Fruit fly (Drosophila melanogaster) whole organism, prepupa: ENCODE measurements around the gene miple1.

Experiments
- Blimp-1 ChIP-seq: fragments of 200-800 bp; sonication (Bioruptor generic); optimal IDR thresholded peaks from 3 replicates; lab custom pipeline; 2017; ENCODE audit warnings: missing biosample characterization, missing genetic modification characterization, mild to moderate bottlenecking, moderate library complexity, missing genetic modification reagents
- CG16779 ChIP-seq: fragments of 200-800 bp; sonication (Bioruptor generic); optimal IDR thresholded peaks from 3 replicates; lab custom pipeline; 2017; ENCODE audit warnings: missing biosample characterization, mild to moderate bottlenecking, missing genetic modification characterization
- CG3032 ChIP-seq: fragments of 200-800 bp; optimal IDR thresholded peaks from 2 replicates; lab custom pipeline; 2019; ENCODE audit warnings: missing biosample characterization, mild to moderate bottlenecking, missing genetic modification characterization, moderate library complexity
- CG7368 ChIP-seq: fragments of 200-800 bp; sonication (Bioruptor generic); optimal IDR thresholded peaks from 3 replicates; lab custom pipeline; 2016; ENCODE audit warnings: missing biosample characterization, missing genetic modification characterization
- fd85E ChIP-seq: fragments of 200-800 bp; sonication (Bioruptor generic); optimal IDR thresholded peaks from 3 replicates; lab custom pipeline; 2016; ENCODE audit warnings: missing biosample characterization, missing genetic modification characterization
- net ChIP-seq: fragments of 200-800 bp; sonication (Bioruptor generic); optimal IDR thresholded peaks from 3 replicates; lab custom pipeline; 2016; ENCODE audit warnings: missing biosample characterization, missing genetic modification characterization

DNA sequence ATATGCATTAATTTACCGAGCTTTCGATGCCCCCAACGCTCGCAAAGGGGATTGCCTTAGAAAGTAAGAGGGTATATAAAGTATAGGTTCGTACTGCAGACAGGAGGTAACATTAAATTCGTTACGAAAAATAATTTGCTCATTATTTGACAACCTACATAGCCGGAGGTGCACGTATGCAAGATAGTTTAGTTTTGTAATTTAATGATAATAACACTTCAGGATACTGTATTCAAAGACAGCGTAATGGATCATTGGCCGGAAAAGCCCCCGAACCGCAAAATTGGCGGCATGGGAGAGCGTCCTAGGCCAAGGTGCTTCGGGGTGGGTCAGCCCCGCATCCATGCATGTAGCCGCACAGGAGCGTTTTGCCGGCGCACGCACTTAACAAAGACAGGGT lies 45.2 kb downstream of the miple1 start:
- TF ChIP-seq CG7368 (GFP tag; lab: Kevin White, UChicago) (no peak), CG3032 (no peak), fd85E (no peak), net (GFP tag; lab: Kevin White, UChicago) (no peak), CG16779 (no peak), Blimp-1 (GFP tag; lab: Kevin White, UChicago) (no peak)
